Fruit fly (Drosophila melanogaster) whole organism, prepupa: ENCODE data around the gene CG13124.

Source experiments
- CG3919 ChIP-seq: fragments of 200-800 bp; sonication (Bioruptor generic); optimal IDR thresholded peaks from 3 replicates; lab custom pipeline; 2016; ENCODE audit warnings: missing biosample characterization, missing genetic modification characterization
- CG7368 ChIP-seq: fragments of 200-800 bp; sonication (Bioruptor generic); optimal IDR thresholded peaks from 3 replicates; lab custom pipeline; 2016; ENCODE audit warnings: missing biosample characterization, missing genetic modification characterization
- Hr39 ChIP-seq: fragments of 200-800 bp; sonication (Bioruptor generic); optimal IDR thresholded peaks from 2 replicates; lab custom pipeline; 2016; ENCODE audit warnings: missing biosample characterization, missing genetic modification characterization
- Sox14 ChIP-seq: fragments of 200-800 bp; sonication (Bioruptor generic); optimal IDR thresholded peaks from 3 replicates; lab custom pipeline; 2016; ENCODE audit warnings: missing biosample characterization, missing genetic modification characterization
- acj6 ChIP-seq: fragments of 200-800 bp; sonication (Bioruptor generic); optimal IDR thresholded peaks from 3 replicates; lab custom pipeline; 2016; ENCODE audit warnings: missing biosample characterization, missing genetic modification characterization
- dac ChIP-seq: fragments of 200-800 bp; sonication (Bioruptor generic); optimal IDR thresholded peaks from 2 replicates; lab custom pipeline; 2017; ENCODE audit warnings: missing biosample characterization, mild to moderate bottlenecking, missing genetic modification characterization

dm6 chr2L:9915011-9915850 is 6.8 kb upstream of the CG13124 start, which contains the start of gene yip2:
- peak; percentile 43 for TF ChIP-seq Hr39 (GFP tag; lab: Kevin White, UChicago)
- TF ChIP-seq CG3919 (GFP tag; lab: Kevin White, UChicago) = peak; percentile 92
- TF ChIP-seq CG7368 (GFP tag; lab: Kevin White, UChicago) = peak; percentile 96
- peak; percentile 93 for TF ChIP-seq Sox14 (GFP tag; lab: Kevin White, UChicago)
- TF ChIP-seq acj6 (GFP tag; lab: Kevin White, UChicago) = peak; percentile 54
- peak; percentile 75 for TF ChIP-seq dac (GFP tag; lab: Kevin White, UChicago)
